Fruit fly (Drosophila melanogaster): ENCODE measurements around the gene CG15812.

The CG15812 gene

dm6 chr3L:3159309-3160194, at the start of gene CG15812, which contains the start of gene ND-30:
TSS of gene CG15812 (plus strand) at chr3L:3159991.
TSS of gene ND-30 (minus strand) at chr3L:3159578.
- TF ChIP-seq Jra (GFP tag; optimal IDR thresholded peaks at IDR 0.05) (no peak), Hr83 (GFP tag; optimal IDR thresholded peaks at IDR 0.05; ENCODE audit: poor library complexity, severe bottlenecking) (peak; percentile 5), Sp1 (GFP tag; optimal IDR thresholded peaks at IDR 0.05) (no peak), Dfd (GFP tag; optimal IDR thresholded peaks at IDR 0.05) (no peak), usp (GFP tag; optimal IDR thresholded peaks at IDR 0.05) (no peak), N (GFP tag; optimal IDR thresholded peaks at IDR 0.05) (no peak), CrebA (GFP tag; optimal IDR thresholded peaks at IDR 0.05; ENCODE audit: borderline replicate concordance) (no peak), h (GFP tag; optimal IDR thresholded peaks at IDR 0.05) (no peak), sage (GFP tag; optimal IDR thresholded peaks at IDR 0.05) (no peak), foxo (GFP tag; optimal IDR thresholded peaks at IDR 0.05) (peak in 1 of 2 experiments; percentile 21), CG9705 (GFP tag; optimal IDR thresholded peaks at IDR 0.05) (no peak), psq (GFP tag; optimal IDR thresholded peaks at IDR 0.05) (peak; percentile 22)

- TF ChIP-seq N (GFP tag; optimal IDR thresholded peaks at IDR 0.05) (no peak), CG32264 (GFP tag; optimal IDR thresholded peaks at IDR 0.05) (no peak), Rel (GFP tag; optimal IDR thresholded peaks at IDR 0.05) (no peak), Rel (tag; optimal IDR thresholded peaks at IDR 0.05) (no peak), tai (GFP tag; optimal IDR thresholded peaks at IDR 0.05) (no peak), woc (GFP tag; optimal IDR thresholded peaks at IDR 0.05) (no peak), jim (GFP tag; optimal IDR thresholded peaks at IDR 0.05) (no peak), brk (GFP tag; optimal IDR thresholded peaks at IDR 0.05) (no peak), sv (GFP tag; optimal IDR thresholded peaks at IDR 0.05) (no peak), usp (GFP tag; optimal IDR thresholded peaks at IDR 0.05) (no peak), HLH106 (tag; optimal IDR thresholded peaks at IDR 0.05) (no peak), Dfd (GFP tag; optimal IDR thresholded peaks at IDR 0.05) (no peak), Jra (GFP tag; optimal IDR thresholded peaks at IDR 0.05) (no peak), h (GFP tag; optimal IDR thresholded peaks at IDR 0.05) (no peak), psq (GFP tag; optimal IDR thresholded peaks at IDR 0.05) (no peak), Sp1 (GFP tag; optimal IDR thresholded peaks at IDR 0.05) (no peak), dl (GFP tag; optimal IDR thresholded peaks at IDR 0.05; ENCODE audit: insufficient read depth in 1 of 2, partially characterized antibody in 2 of 2) (no peak), Mio (GFP tag; optimal IDR thresholded peaks at IDR 0.05) (no peak), lola (GFP tag; optimal IDR thresholded peaks at IDR 0.05) (no peak), Myc (optimal IDR thresholded peaks at IDR 0.05) (no peak), Vsx2 (GFP tag; optimal IDR thresholded peaks at IDR 0.05; ENCODE audit: partially characterized antibody) (no peak)
These were observed 48.7 kb upstream of the CG15812 start, which contains the start of gene CG45066 for dm6 chr3L:3111127-3111526. TSS of gene CG45066 (minus strand) at chr3L:3111227.

- no peak for TF ChIP-seq HLH106 (tag; optimal IDR thresholded peaks at IDR 0.05)
- no peak for TF ChIP-seq Vsx2 (GFP tag; optimal IDR thresholded peaks at IDR 0.05; ENCODE audit: partially characterized antibody)
- no peak for TF ChIP-seq ey (GFP tag; optimal IDR thresholded peaks at IDR 0.05)
- no peak for TF ChIP-seq Rel (GFP tag; optimal IDR thresholded peaks at IDR 0.05)
- TF ChIP-seq Rel (tag; optimal IDR thresholded peaks at IDR 0.05) = no peak
- no peak for TF ChIP-seq fru (GFP tag; optimal IDR thresholded peaks at IDR 0.05)
- TF ChIP-seq dl (GFP tag; optimal IDR thresholded peaks at IDR 0.05; ENCODE audit: insufficient read depth in 1 of 2, partially characterized antibody in 2 of 2) = no peak
- no peak for TF ChIP-seq CrebA (GFP tag; optimal IDR thresholded peaks at IDR 0.05; ENCODE audit: borderline replicate concordance)
- TF ChIP-seq N (GFP tag; optimal IDR thresholded peaks at IDR 0.05) = no peak
- TF ChIP-seq CG9705 (GFP tag; optimal IDR thresholded peaks at IDR 0.05) = no peak
- no peak for TF ChIP-seq dmrt93B (GFP tag; optimal IDR thresholded peaks at IDR 0.05)
- no peak for TF ChIP-seq rgr (GFP tag; optimal IDR thresholded peaks at IDR 0.05)
These were observed 45.4 kb upstream of the CG15812 start, which contains the start of gene CG45067 for dm6 chr3L:3114367-3114766. TSS of gene CG45067 (minus strand) at chr3L:3114467.

DNA sequence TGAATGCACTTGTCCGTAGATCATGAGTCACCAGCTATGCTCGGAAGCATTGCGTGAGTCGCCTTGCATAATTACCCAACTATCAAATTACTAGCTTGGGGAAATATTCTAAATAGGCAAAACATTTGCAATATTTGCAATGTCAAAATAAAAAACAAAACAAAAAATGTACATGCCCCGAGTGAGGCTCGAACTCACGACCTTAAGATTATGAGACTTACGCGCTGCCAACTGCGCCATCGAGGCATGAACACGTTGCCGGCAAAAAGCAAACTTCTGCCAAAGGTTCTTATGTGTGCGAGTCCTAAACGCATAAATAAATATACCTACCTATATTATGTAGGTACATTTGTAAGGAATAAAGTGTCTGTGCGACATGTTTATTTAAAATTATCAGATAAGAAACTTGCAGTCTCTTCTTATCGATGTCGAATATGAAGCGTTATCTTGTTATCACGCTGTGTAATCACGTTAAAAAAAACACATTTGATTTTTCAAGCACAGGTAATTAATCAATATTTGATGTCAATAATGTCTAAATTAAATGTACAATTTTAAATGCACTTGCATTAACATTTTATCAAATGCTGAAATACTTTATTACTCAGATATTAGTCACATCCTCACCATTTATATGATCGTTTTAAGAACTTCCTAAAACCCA, 37.9 kb upstream of the CG15812 start:
- TF ChIP-seq br (GFP tag; optimal IDR thresholded peaks at IDR 0.05) = no peak
- TF ChIP-seq tai (GFP tag; optimal IDR thresholded peaks at IDR 0.05) = no peak
- no peak for TF ChIP-seq pan (optimal IDR thresholded peaks at IDR 0.05)
- peak; percentile 8 for TF ChIP-seq Sp1 (GFP tag; optimal IDR thresholded peaks at IDR 0.05)
